Worm (Caenorhabditis elegans) whole organism, L4 larva: Measurements from ENCODE around the gene M04B2.6.

ENCODE experiments used
- D1046.2 ChIP-seq: fragments of 200-800 bp; sonication (Bioruptor generic); IDR thresholded peaks from 2 replicates; pipeline ENCODE4 v1.3.6; 2022; ENCODE audit warnings: missing genetic modification characterization, missing compliant biosample characterization
- F37D6.2 ChIP-seq: sonication (generic microtip); optimal IDR thresholded peaks from 2 replicates; lab custom pipeline; 2016; ENCODE audit warnings: mild to moderate bottlenecking, missing genetic modification characterization, missing compliant biosample characterization
- R02D3.7 ChIP-seq: fragments of 150-350 bp; sonication (generic microtip); optimal IDR thresholded peaks from 3 replicates; lab custom pipeline; 2014; ENCODE audit warnings: missing biosample characterization, missing genetic modification characterization
- Y105C5A.15 ChIP-seq: fragments of 200-800 bp; sonication (Bioruptor generic); IDR thresholded peaks from 2 replicates; pipeline ENCODE4 v1.3.6; 2022; ENCODE audit warnings: missing genetic modification characterization, missing compliant biosample characterization
- Y48G9A.11 ChIP-seq: fragments of 200-800 bp; sonication (Bioruptor generic); IDR thresholded peaks from 2 replicates; pipeline ENCODE4 v1.3.6; 2022; ENCODE audit warnings: missing genetic modification reagents, missing genetic modification characterization, missing compliant biosample characterization
- aha-1 ChIP-seq: fragments of 150-350 bp; peaks from one replicate; lab custom pipeline; 2014; ENCODE audit warnings: missing biosample characterization, missing genetic modification characterization
- aly-2 ChIP-seq: sonication (generic microtip); optimal IDR thresholded peaks from 2 replicates; lab custom pipeline; 2018; ENCODE audit warnings: missing biosample characterization, missing genetic modification characterization
- ceh-28 ChIP-seq: fragments of 150-350 bp; optimal IDR thresholded peaks from 2 replicates; lab custom pipeline; 2014; ENCODE audit warnings: missing biosample characterization, missing genetic modification reagents, missing genetic modification characterization
- ceh-82 ChIP-seq: sonication (generic microtip); optimal IDR thresholded peaks from 2 replicates; lab custom pipeline; 2017; ENCODE audit warnings: missing biosample characterization, missing genetic modification characterization
- ces-1 ChIP-seq: fragments of 150-350 bp; sonication (generic microtip); optimal IDR thresholded peaks from 4 replicates; lab custom pipeline; 2014; ENCODE audit warnings: missing biosample characterization, missing genetic modification reagents, missing genetic modification characterization
- ctbp-1 ChIP-seq: fragments of 200-800 bp; sonication (Bioruptor generic); IDR thresholded peaks from 2 replicates; pipeline ENCODE4 v1.3.6; 2022; ENCODE audit warnings: missing genetic modification reagents, missing genetic modification characterization, missing compliant biosample characterization
- daf-19 ChIP-seq: fragments of 200-800 bp; sonication (Bioruptor generic); conservative IDR thresholded peaks from 2 replicates; pipeline ENCODE4 v1.3.6; 2022; ENCODE audit warnings: missing genetic modification characterization, missing compliant biosample characterization
- daf-8 ChIP-seq: fragments of 200-800 bp; sonication (Bioruptor generic); IDR thresholded peaks from 2 replicates; pipeline ENCODE4 v1.3.6; 2022; ENCODE audit warnings: missing genetic modification characterization, missing compliant biosample characterization
- dmd-6 ChIP-seq: fragments of 200-800 bp; sonication (Bioruptor generic); IDR thresholded peaks from 2 replicates; pipeline ENCODE4 v1.3.6; 2022; ENCODE audit warnings: missing genetic modification reagents, missing genetic modification characterization, missing compliant biosample characterization
- dmd-9 ChIP-seq: fragments of 200-800 bp; sonication (Bioruptor generic); IDR thresholded peaks from 2 replicates; pipeline ENCODE4 v1.3.6; 2022; ENCODE audit warnings: missing genetic modification reagents, missing genetic modification characterization, missing compliant biosample characterization
- fkh-10 ChIP-seq: fragments of 150-350 bp; optimal IDR thresholded peaks from 2 replicates; lab custom pipeline; 2014; ENCODE audit warnings: missing biosample characterization, missing genetic modification reagents, missing genetic modification characterization
- hif-1 ChIP-seq, 2 experiments: sonication (generic microtip); optimal IDR thresholded peaks; 2 replicates each; lab custom pipeline; 2016 to 2017; ENCODE audit warnings: missing compliant biosample characterization in 2 of 2, missing genetic modification characterization in 2 of 2, missing genetic modification reagents in 2 of 2, missing genotype in 2 of 2, mild to moderate bottlenecking in 1 of 2
- hlh-11 ChIP-seq: fragments of 200-800 bp; sonication (Bioruptor generic); optimal IDR thresholded peaks from 2 replicates; lab custom pipeline; 2018; ENCODE audit warnings: mild to moderate bottlenecking, missing genetic modification characterization, missing compliant biosample characterization
- hmg-1.1 ChIP-seq: fragments of 200-800 bp; sonication (Bioruptor generic); IDR thresholded peaks from 2 replicates; pipeline ENCODE4 v1.3.6; 2022; ENCODE audit warnings: missing genetic modification reagents, missing genetic modification characterization, missing compliant biosample characterization
- jun-1 ChIP-seq: fragments of 150-350 bp; optimal IDR thresholded peaks from 2 replicates; lab custom pipeline; 2014; ENCODE audit warnings: missing biosample characterization, missing genetic modification reagents, missing genetic modification characterization
- lim-7 ChIP-seq: fragments of 200-800 bp; sonication (Bioruptor generic); IDR thresholded peaks from 2 replicates; pipeline ENCODE4 v1.3.6; 2022; ENCODE audit warnings: missing genetic modification characterization, missing compliant biosample characterization
- lin-1 ChIP-seq: fragments of 200-800 bp; sonication (Bioruptor generic); IDR thresholded peaks from 2 replicates; pipeline ENCODE4 v1.3.6; 2022; ENCODE audit warnings: missing genetic modification reagents, missing genetic modification characterization, missing compliant biosample characterization
- lin-38 ChIP-seq: fragments of 200-800 bp; sonication (Bioruptor generic); IDR thresholded peaks from 2 replicates; pipeline ENCODE4 v1.3.6; 2022; ENCODE audit warnings: missing genetic modification reagents, missing genetic modification characterization, missing compliant biosample characterization
- lin-39 ChIP-seq: fragments of 150-350 bp; optimal IDR thresholded peaks from 2 replicates; lab custom pipeline; 2014; ENCODE audit warnings: missing biosample characterization, missing genetic modification reagents, missing genetic modification characterization
- lir-3 ChIP-seq: sonication (generic microtip); optimal IDR thresholded peaks from 2 replicates; lab custom pipeline; 2016; ENCODE audit warnings: mild to moderate bottlenecking, missing genetic modification characterization, missing compliant biosample characterization
- lsy-2 ChIP-seq, 2 experiments: fragments of 150-350 bp in 1 of 2; sonication (generic microtip) in 1 of 2; optimal IDR thresholded peaks; 2 replicates each; lab custom pipeline; 2014 to 2017; ENCODE audit warnings: missing biosample characterization in 2 of 2, missing genetic modification characterization in 2 of 2
- mdt-29 ChIP-seq: fragments of 200-800 bp; sonication (Bioruptor generic); IDR thresholded peaks from 2 replicates; pipeline ENCODE4 v1.3.6; 2022; ENCODE audit warnings: missing genetic modification reagents, missing genetic modification characterization, missing compliant biosample characterization
- mep-1 ChIP-seq: fragments of 150-350 bp; sonication (generic microtip); optimal IDR thresholded peaks from 3 replicates; lab custom pipeline; 2014; ENCODE audit warnings: missing biosample characterization, missing genetic modification characterization
- mes-2 ChIP-seq: sonication (generic microtip); optimal IDR thresholded peaks from 2 replicates; lab custom pipeline; 2016; ENCODE audit warnings: missing genotype, mild to moderate bottlenecking, missing genetic modification characterization, missing compliant biosample characterization; ENCODE audit not compliant: poor library complexity, severe bottlenecking
- mxl-2 ChIP-seq: fragments of 200-800 bp; sonication (Bioruptor generic); conservative IDR thresholded peaks from 2 replicates; pipeline ENCODE4 v1.3.6; 2022; ENCODE audit warnings: missing genetic modification reagents, missing genetic modification characterization, missing compliant biosample characterization
- mxl-3 ChIP-seq: fragments of 200-800 bp; sonication (Bioruptor generic); optimal IDR thresholded peaks from 2 replicates; lab custom pipeline; 2018; ENCODE audit warnings: mild to moderate bottlenecking, missing genetic modification characterization, missing compliant biosample characterization
- nhr-111 ChIP-seq: fragments of 200-800 bp; sonication (Bioruptor generic); optimal IDR thresholded peaks from 2 replicates; lab custom pipeline; 2018; ENCODE audit warnings: mild to moderate bottlenecking, missing genetic modification characterization, missing compliant biosample characterization
- nhr-28 ChIP-seq: fragments of 150-350 bp; optimal IDR thresholded peaks from 2 replicates; lab custom pipeline; 2014; ENCODE audit warnings: missing biosample characterization, missing genetic modification characterization
- nhr-42 ChIP-seq: fragments of 200-800 bp; sonication (Bioruptor generic); IDR thresholded peaks from 2 replicates; pipeline ENCODE4 v1.3.6; 2022; ENCODE audit warnings: missing genetic modification characterization, missing compliant biosample characterization
- nhr-48 ChIP-seq: sonication (generic microtip); optimal IDR thresholded peaks from 2 replicates; lab custom pipeline; 2016; ENCODE audit warnings: mild to moderate bottlenecking, missing genetic modification characterization, missing compliant biosample characterization
- pqm-1 ChIP-seq: sonication (generic microtip); optimal IDR thresholded peaks from 2 replicates; lab custom pipeline; 2017; ENCODE audit warnings: missing biosample characterization, missing genetic modification characterization
- rbr-2 ChIP-seq: sonication (generic microtip); optimal IDR thresholded peaks from 2 replicates; lab custom pipeline; 2016; ENCODE audit warnings: missing genotype, missing genetic modification characterization, missing compliant biosample characterization
- set-16 ChIP-seq: fragments of 200-800 bp; sonication (Bioruptor generic); IDR thresholded peaks from 2 replicates; pipeline ENCODE4 v1.3.6; 2022; ENCODE audit warnings: missing genetic modification reagents, missing genetic modification characterization, missing compliant biosample characterization
- skn-1 ChIP-seq: fragments of 150-350 bp; optimal IDR thresholded peaks from 2 replicates; lab custom pipeline; 2014; ENCODE audit warnings: missing biosample characterization, missing genetic modification characterization
- tag-97 ChIP-seq: fragments of 200-800 bp; sonication (Bioruptor generic); IDR thresholded peaks from 2 replicates; pipeline ENCODE4 v1.3.6; 2022; ENCODE audit warnings: missing genetic modification characterization, missing compliant biosample characterization
- tra-1 ChIP-seq: fragments of 200-800 bp; sonication (Bioruptor generic); IDR thresholded peaks from 2 replicates; pipeline ENCODE4 v1.3.6; 2022; ENCODE audit warnings: missing genetic modification reagents, missing genetic modification characterization, missing compliant biosample characterization
- unc-130 ChIP-seq: sonication (generic microtip); optimal IDR thresholded peaks from 2 replicates; lab custom pipeline; 2016; ENCODE audit warnings: missing genetic modification reagents, missing genetic modification characterization, missing compliant biosample characterization
- unc-62 ChIP-seq, 3 experiments: fragments of 150-350 bp in 1 of 3; sonication (generic microtip); optimal IDR thresholded peaks in 2 of 3; peaks in 1 of 3; 1 replicate in 1 of 3; 2 replicates in 2 of 3; lab custom pipeline; 2014 to 2017; ENCODE audit warnings: missing biosample characterization in 3 of 3, missing genetic modification characterization in 3 of 3, missing genetic modification reagents in 3 of 3, missing genotype in 1 of 3
- vab-7 ChIP-seq: fragments of 200-800 bp; sonication (Bioruptor generic); IDR thresholded peaks from 2 replicates; pipeline ENCODE4 v1.3.6; 2022; ENCODE audit warnings: missing genetic modification reagents, missing genetic modification characterization, missing compliant biosample characterization
- zag-1 ChIP-seq: fragments of 150-350 bp; optimal IDR thresholded peaks from 2 replicates; lab custom pipeline; 2014; ENCODE audit warnings: missing biosample characterization, missing genetic modification characterization
- zip-2 ChIP-seq: fragments of 150-350 bp; optimal IDR thresholded peaks from 2 replicates; lab custom pipeline; 2014; ENCODE audit warnings: missing biosample characterization, missing genetic modification characterization

The M04B2.6 gene

DNA sequence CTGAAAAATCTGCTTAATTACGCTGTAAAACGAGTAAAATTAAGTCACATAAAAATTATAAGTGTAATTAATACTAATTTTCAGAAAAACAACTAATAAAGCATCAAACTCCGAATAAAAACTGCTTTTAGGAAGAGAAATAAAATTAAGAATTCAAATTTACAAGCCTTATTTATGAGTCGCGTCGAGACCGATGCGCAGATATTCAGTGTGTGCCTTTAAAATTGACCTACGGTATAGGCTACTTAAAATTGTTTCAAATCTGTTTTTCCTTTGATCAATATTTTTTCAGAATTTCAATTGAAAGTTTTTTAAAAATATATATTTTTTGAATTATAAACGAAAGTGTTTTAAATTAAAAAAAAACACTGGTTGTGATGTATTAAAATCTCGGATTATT lies 12.4 kb downstream of the M04B2.6 start, which contains the start of gene sms-1:
TSS of gene sms-1 (minus strand) at position 6 of the 400 bp plus-strand sequence.
- no peak for TF ChIP-seq pqm-1 (tag; lab: Kevin White, UChicago)
- no peak for TF ChIP-seq nhr-111 (GFP tag; lab: Kevin White, UChicago)
- no peak for TF ChIP-seq tag-97 (GFP tag; lab: Robert Waterston, UW)
- no peak for TF ChIP-seq nhr-48 (tag; lab: Kevin White, UChicago)
- TF ChIP-seq aha-1 (tag; lab: Kevin White, UChicago): no peak
- TF ChIP-seq daf-8: no peak
- no peak for TF ChIP-seq lin-1 (GFP tag; lab: Robert Waterston, UW)
- TF ChIP-seq lin-39: no peak
- no peak for TF ChIP-seq tra-1 (GFP tag; lab: Robert Waterston, UW)
- no peak for TF ChIP-seq D1046.2 (GFP tag; lab: Robert Waterston, UW)
- no peak for TF ChIP-seq set-16 (GFP tag; lab: Robert Waterston, UW)
- no peak for TF ChIP-seq lir-3 (tag; lab: Kevin White, UChicago)
- no peak for TF ChIP-seq lim-7 (GFP tag; lab: Robert Waterston, UW)
- TF ChIP-seq jun-1 (tag; lab: Kevin White, UChicago): no peak
- TF ChIP-seq mxl-2 (GFP tag; lab: Robert Waterston, UW): no peak
- no peak for TF ChIP-seq ctbp-1 (GFP tag; lab: Robert Waterston, UW)
- no peak for TF ChIP-seq skn-1
- no peak for TF ChIP-seq mes-2 (tag; lab: Kevin White, UChicago)
- TF ChIP-seq zag-1 (tag; lab: Kevin White, UChicago): no peak

DNA sequence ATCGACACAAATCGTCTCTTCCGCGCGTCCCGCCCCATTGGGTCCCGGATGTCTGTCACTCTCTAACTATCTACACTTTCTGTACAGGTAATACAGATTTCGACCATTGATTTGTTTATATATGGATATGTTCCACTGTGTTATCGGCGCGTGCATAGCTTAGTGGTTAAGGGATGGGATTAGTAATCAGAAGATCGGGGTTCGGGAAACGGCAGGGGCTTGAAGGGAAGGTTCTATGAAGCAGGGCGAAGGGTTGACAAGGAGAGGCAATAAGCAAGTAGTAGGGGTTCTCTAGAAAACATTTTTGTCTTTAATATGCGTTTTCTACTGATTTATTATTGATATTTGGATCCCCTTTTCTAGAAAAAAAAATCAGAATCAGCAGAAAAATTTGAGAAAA lies 13.3 kb downstream of the M04B2.6 start:
- 0 out of 2 replicates have a peak, but pooled peaks have one; percentile 6 for TF ChIP-seq Y48G9A.11 (GFP tag; lab: Robert Waterston, UW)
- TF ChIP-seq Y105C5A.15 (GFP tag; lab: Robert Waterston, UW): 0 out of 2 replicates have a peak, but pooled peaks have one; percentile 42
- TF ChIP-seq lin-38 (GFP tag; lab: Robert Waterston, UW): peak; percentile 48

DNA sequence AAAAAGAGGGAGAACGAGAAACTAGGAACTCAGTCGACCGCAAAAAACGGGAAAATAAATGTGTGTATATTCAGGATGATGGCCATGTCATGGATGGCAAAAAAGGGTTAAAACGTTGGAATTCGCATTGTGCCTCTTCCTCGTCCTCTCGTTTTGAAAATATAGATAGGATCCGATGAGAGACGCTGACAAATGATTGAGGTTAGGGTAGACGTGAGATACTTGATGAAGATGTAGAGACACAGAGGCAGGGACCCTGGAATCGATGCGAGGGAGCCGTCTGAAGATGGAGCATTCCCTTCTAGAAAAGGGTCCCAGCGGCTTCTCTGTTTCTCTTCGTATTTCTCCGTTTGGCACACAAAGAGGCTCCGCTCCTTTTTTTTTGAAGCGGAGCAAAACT lies 15.6 kb downstream of the M04B2.6 start:
- TF ChIP-seq mes-2 (tag; lab: Kevin White, UChicago): peak; percentile 18
- TF ChIP-seq hmg-1.1 (GFP tag; lab: Robert Waterston, UW): peak; percentile 48; the same call in 1 of the 2 replicates
- TF ChIP-seq ctbp-1 (GFP tag; lab: Robert Waterston, UW): peak; percentile 62; the same call in 1 of the 2 replicates
- peak; percentile 22 for TF ChIP-seq ces-1
- TF ChIP-seq Y48G9A.11 (GFP tag; lab: Robert Waterston, UW): no peak
- no peak for TF ChIP-seq hif-1 (tag; optimal IDR thresholded peaks at IDR 0.05; lab: Kevin White, UChicago)
- TF ChIP-seq rbr-2: peak; percentile 35
- TF ChIP-seq F37D6.2 (tag; lab: Kevin White, UChicago): peak; percentile 21
- TF ChIP-seq ceh-28 (tag; lab: Kevin White, UChicago): peak; percentile 20
- TF ChIP-seq lsy-2 (tag; optimal IDR thresholded peaks at IDR 0.05; lab: Kevin White, UChicago): peak in 1 of 2 experiments; percentile 52
- TF ChIP-seq zip-2 (tag; lab: Kevin White, UChicago): no peak
- peak; percentile 40 for TF ChIP-seq mep-1 (tag; lab: Kevin White, UChicago)
- TF ChIP-seq dmd-6 (GFP tag; lab: Robert Waterston, UW): no peak
- peak in 1 of 2 experiments; percentile 68 for TF ChIP-seq unc-62 (GFP tag; optimal IDR thresholded peaks at IDR 0.05 in 1 of 2; lab: Kevin White, UChicago)
- no peak for TF ChIP-seq unc-62 (tag; optimal IDR thresholded peaks at IDR 0.05; lab: Kevin White, UChicago)

DNA sequence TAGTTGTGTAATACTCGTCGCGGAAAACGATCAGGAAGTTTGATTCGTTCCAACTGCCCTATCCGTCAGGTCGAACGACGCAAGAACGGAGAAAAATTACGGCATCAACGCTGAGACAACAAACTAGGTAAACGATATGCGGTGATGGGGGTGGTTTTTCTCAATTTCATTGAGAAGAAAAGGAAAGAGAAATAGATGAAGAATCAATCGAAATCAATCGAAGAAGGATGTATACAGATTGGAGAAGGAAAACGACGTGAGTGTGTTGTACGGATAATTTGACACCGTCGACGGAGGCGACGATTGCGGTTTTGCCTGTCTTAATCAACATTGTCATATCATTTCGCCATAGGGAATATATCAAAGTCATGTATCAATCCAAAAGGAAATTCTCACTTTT lies 16.7 kb downstream of the M04B2.6 start:
- peak in 1 of 2 experiments; percentile 37 for TF ChIP-seq unc-62 (GFP tag; optimal IDR thresholded peaks at IDR 0.05 in 1 of 2; lab: Kevin White, UChicago)
- TF ChIP-seq unc-62 (tag; optimal IDR thresholded peaks at IDR 0.05; lab: Kevin White, UChicago): no peak
- TF ChIP-seq nhr-42 (GFP tag; lab: Robert Waterston, UW): no peak
- no peak for TF ChIP-seq rbr-2
- TF ChIP-seq lsy-2 (tag; optimal IDR thresholded peaks at IDR 0.05; lab: Kevin White, UChicago): no peak
- TF ChIP-seq fkh-10 (GFP tag; lab: Kevin White, UChicago): no peak
- TF ChIP-seq vab-7: no peak
- TF ChIP-seq mdt-29 (GFP tag; lab: Robert Waterston, UW): no peak
- TF ChIP-seq nhr-28 (tag; lab: Kevin White, UChicago): peak; percentile 15
- TF ChIP-seq aly-2 (tag; lab: Kevin White, UChicago): no peak
- no peak for TF ChIP-seq ceh-82 (tag; lab: Kevin White, UChicago)
- TF ChIP-seq mxl-3 (GFP tag; lab: Kevin White, UChicago): peak; percentile 0
- no peak for TF ChIP-seq R02D3.7 (tag; lab: Kevin White, UChicago)
- no peak for TF ChIP-seq unc-130 (GFP tag; lab: Kevin White, UChicago)
- no peak for TF ChIP-seq dmd-9 (GFP tag; lab: Robert Waterston, UW)
- no peak for TF ChIP-seq Y48G9A.11 (GFP tag; lab: Robert Waterston, UW)
- no peak for TF ChIP-seq daf-19
- TF ChIP-seq hlh-11 (tag; lab: Kevin White, UChicago): no peak
